Fruit fly (Drosophila melanogaster) ovary, adult (tissue): ENCODE results near the gene nsl1.

Experiments used
- CG17801 ChIP-seq: fragments of 200-800 bp; optimal IDR thresholded peaks from 2 replicates; lab custom pipeline; 2019; ENCODE audit warnings: missing biosample characterization, mild to moderate bottlenecking, missing genetic modification characterization, moderate library complexity; ENCODE audit not compliant: partially characterized antibody

The nsl1 gene

dm6 chr3R:15793372-15793802, at the start of gene nsl1:
Gene nsl1 (plus strand): TSS chr3R:15793782.
- peak; percentile 55 for TF ChIP-seq CG17801 (GFP tag; lab: Kevin White, UChicago)

dm6 chr3R:15744354-15744753, 49.2 kb upstream of the nsl1 start, which contains the start of gene CG4520:
Gene CG4520 (plus strand): TSS chr3R:15744654.
- TF ChIP-seq CG17801 (GFP tag; lab: Kevin White, UChicago) = no peak

dm6 chr3R:15762815-15763214, 30.8 kb upstream of the nsl1 start, which contains the start of gene CG12784:
Gene CG12784 (plus strand): TSS chr3R:15763115.
- TF ChIP-seq CG17801 (GFP tag; lab: Kevin White, UChicago) = no peak

dm6 chr3R:15767338-15767737, 26.2 kb upstream of the nsl1 start, which contains the start of gene CG5623:
Gene CG5623 (minus strand): TSS chr3R:15767438.
- no peak for TF ChIP-seq CG17801 (GFP tag; lab: Kevin White, UChicago)

- TF ChIP-seq CG17801 (GFP tag; lab: Kevin White, UChicago) = no peak
These were observed 24.7 kb upstream of the nsl1 start for dm6 chr3R:15768900-15769299.

- TF ChIP-seq CG17801 (GFP tag; lab: Kevin White, UChicago) = no peak
These were observed 19.5 kb upstream of the nsl1 start, which contains the start of gene Ttc26 for dm6 chr3R:15774128-15774527. Gene Ttc26 (plus strand): TSS chr3R:15774416.

dm6 chr3R:15775242-15775641, 18.3 kb upstream of the nsl1 start, which contains the start of gene CG45207:
Gene CG45207 (minus strand): TSS chr3R:15775342.
- no peak for TF ChIP-seq CG17801 (GFP tag; lab: Kevin White, UChicago)

- TF ChIP-seq CG17801 (GFP tag; lab: Kevin White, UChicago) = no peak
These were observed 14.1 kb upstream of the nsl1 start, which contains the start of gene CG5614 for dm6 chr3R:15779505-15779904. Gene CG5614 (plus strand): TSS chr3R:15779805.

dm6 chr3R:15784298-15784697, 9.3 kb upstream of the nsl1 start:
- TF ChIP-seq CG17801 (GFP tag; lab: Kevin White, UChicago) = no peak

dm6 chr3R:15786538-15786937, 7.0 kb upstream of the nsl1 start, which contains the start of gene CG9590:
Gene CG9590 (plus strand): TSS chr3R:15786703.
- no peak for TF ChIP-seq CG17801 (GFP tag; lab: Kevin White, UChicago)

dm6 chr3R:15788221-15788620, 5.4 kb upstream of the nsl1 start, which contains the start of gene Uros2:
Gene Uros2 (plus strand): TSS chr3R:15788521.
- no peak for TF ChIP-seq CG17801 (GFP tag; lab: Kevin White, UChicago)

dm6 chr3R:15792427-15792826, 1.2 kb upstream of the nsl1 start, which contains the start of gene Acyp2:
Gene Acyp2 (plus strand): TSS chr3R:15792688.
- peak; percentile 5 for TF ChIP-seq CG17801 (GFP tag; lab: Kevin White, UChicago)

dm6 chr3R:15794258-15794727, 711 bp downstream of the nsl1 start:
- TF ChIP-seq CG17801 (GFP tag; lab: Kevin White, UChicago) = no peak

dm6 chr3R:15802006-15802405, 8.4 kb downstream of the nsl1 start, which contains the start of gene CG9593:
Gene CG9593 (plus strand): TSS chr3R:15802275.
- no peak for TF ChIP-seq CG17801 (GFP tag; lab: Kevin White, UChicago)

- TF ChIP-seq CG17801 (GFP tag; lab: Kevin White, UChicago) = peak; percentile 49
These were observed 10.2 kb downstream of the nsl1 start, which contains the start of gene alpha-Man-IIb for dm6 chr3R:15803502-15804461. Gene alpha-Man-IIb (plus strand): TSS chr3R:15804248.
